Worm (Caenorhabditis elegans) whole organism, midembryonic: Measurements from ENCODE around the gene cpz-2.

Experiments used
- T22C8.4 ChIP-seq: fragments of 200-800 bp; sonication (Bioruptor generic); IDR thresholded peaks from 2 replicates; pipeline ENCODE4 v1.3.6; 2022; ENCODE audit warnings: missing genetic modification characterization, missing compliant biosample characterization
- cog-1 ChIP-seq: sonication (generic microtip); optimal IDR thresholded peaks from 2 replicates; lab custom pipeline; 2016; ENCODE audit warnings: missing genetic modification characterization, missing compliant biosample characterization
- flt-1 ChIP-seq: fragments of 200-800 bp; sonication (Bioruptor generic); IDR thresholded peaks from 2 replicates; pipeline ENCODE4 v1.3.6; 2022; ENCODE audit warnings: missing genetic modification characterization, missing compliant biosample characterization
- klf-2 ChIP-seq: fragments of 200-800 bp; sonication (Bioruptor generic); conservative IDR thresholded peaks from 2 replicates; pipeline ENCODE4 v1.3.6; 2022; ENCODE audit warnings: missing genetic modification reagents, missing genetic modification characterization, missing compliant biosample characterization
- med-1 ChIP-seq: sonication (generic microtip); optimal IDR thresholded peaks from 2 replicates; lab custom pipeline; 2017; ENCODE audit warnings: missing genetic modification characterization, mild to moderate bottlenecking, missing compliant biosample characterization, antibody characterized with exemption, missing genetic modification reagents; ENCODE audit not compliant: insufficient read depth
- ref-1 ChIP-seq: fragments of 200-800 bp; sonication (Bioruptor generic); conservative IDR thresholded peaks from 2 replicates; pipeline ENCODE4 v1.3.6; 2022; ENCODE audit warnings: missing genetic modification reagents, missing genetic modification characterization, missing compliant biosample characterization
- tab-1 ChIP-seq: fragments of 200-800 bp; sonication (Bioruptor generic); IDR thresholded peaks from 2 replicates; pipeline ENCODE4 v1.3.6; 2022; ENCODE audit warnings: missing genetic modification characterization, missing compliant biosample characterization
- ztf-23 ChIP-seq: fragments of 200-800 bp; sonication (Bioruptor generic); IDR thresholded peaks from 2 replicates; pipeline ENCODE4 v1.3.6; 2022; ENCODE audit warnings: missing genetic modification reagents, missing genetic modification characterization, missing compliant biosample characterization
- ztf-29 ChIP-seq: fragments of 200-800 bp; sonication (Bioruptor generic); IDR thresholded peaks from 2 replicates; pipeline ENCODE4 v1.3.6; 2022; ENCODE audit warnings: missing genetic modification reagents, missing genetic modification characterization, missing compliant biosample characterization

cpz-2 gene

ce11 chrV:13407913-13408312 lies 26.9 kb downstream of the cpz-2 start, which contains the start of gene F53F1.3:
F53F1.3 (plus strand) TSS chrV:13408242.
- TF ChIP-seq tab-1 (GFP tag; lab: Robert Waterston, UW) (no peak), cog-1 (tag; lab: Kevin White, UChicago) (no peak), T22C8.4 (GFP tag; lab: Robert Waterston, UW) (no peak), med-1 (GFP tag; lab: Kevin White, UChicago) (no peak), klf-2 (GFP tag; lab: Robert Waterston, UW) (no peak), ztf-29 (GFP tag; lab: Robert Waterston, UW) (no peak), ztf-23 (GFP tag; lab: Robert Waterston, UW) (no peak), flt-1 (no peak), ref-1 (GFP tag; lab: Robert Waterston, UW) (no peak)

ce11 chrV:13408440-13408839 lies 27.5 kb downstream of the cpz-2 start:
- TF ChIP-seq med-1 (GFP tag; lab: Kevin White, UChicago) (no peak), ztf-29 (GFP tag; lab: Robert Waterston, UW) (no peak), klf-2 (GFP tag; lab: Robert Waterston, UW) (no peak), T22C8.4 (GFP tag; lab: Robert Waterston, UW) (no peak), flt-1 (no peak), cog-1 (tag; lab: Kevin White, UChicago) (no peak), ztf-23 (GFP tag; lab: Robert Waterston, UW) (no peak), tab-1 (GFP tag; lab: Robert Waterston, UW) (no peak), ref-1 (GFP tag; lab: Robert Waterston, UW) (no peak)

ce11 chrV:13409089-13409488 lies 28.1 kb downstream of the cpz-2 start:
- no peak for TF ChIP-seq cog-1 (tag; lab: Kevin White, UChicago)
- TF ChIP-seq flt-1 = no peak
- no peak for TF ChIP-seq T22C8.4 (GFP tag; lab: Robert Waterston, UW)
- TF ChIP-seq med-1 (GFP tag; lab: Kevin White, UChicago) = no peak
- TF ChIP-seq ztf-29 (GFP tag; lab: Robert Waterston, UW) = no peak

- TF ChIP-seq med-1 (GFP tag; lab: Kevin White, UChicago) (no peak), ref-1 (GFP tag; lab: Robert Waterston, UW) (no peak), tab-1 (GFP tag; lab: Robert Waterston, UW) (no peak), T22C8.4 (GFP tag; lab: Robert Waterston, UW) (no peak), klf-2 (GFP tag; lab: Robert Waterston, UW) (no peak), ztf-23 (GFP tag; lab: Robert Waterston, UW) (no peak), ztf-29 (GFP tag; lab: Robert Waterston, UW) (no peak), cog-1 (tag; lab: Kevin White, UChicago) (no peak), flt-1 (no peak)
Observed at ce11 chrV:13410688-13411087, 29.7 kb downstream of the cpz-2 start, which contains the start of gene F53F1.4. F53F1.4 (plus strand) TSS chrV:13411077.

ce11 chrV:13411225-13411991 lies 30.4 kb downstream of the cpz-2 start:
- no peak for TF ChIP-seq ztf-29 (GFP tag; lab: Robert Waterston, UW)

ce11 chrV:13411992-13412298 lies 31.0 kb downstream of the cpz-2 start:
- no peak for TF ChIP-seq flt-1
- TF ChIP-seq klf-2 (GFP tag; lab: Robert Waterston, UW) = no peak
- no peak for TF ChIP-seq cog-1 (tag; lab: Kevin White, UChicago)
- TF ChIP-seq ztf-23 (GFP tag; lab: Robert Waterston, UW) = no peak
- no peak for TF ChIP-seq ref-1 (GFP tag; lab: Robert Waterston, UW)
- no peak for TF ChIP-seq T22C8.4 (GFP tag; lab: Robert Waterston, UW)
- no peak for TF ChIP-seq ztf-29 (GFP tag; lab: Robert Waterston, UW)
- TF ChIP-seq med-1 (GFP tag; lab: Kevin White, UChicago) = no peak
- TF ChIP-seq tab-1 (GFP tag; lab: Robert Waterston, UW) = no peak

ce11 chrV:13413301-13413700 lies 32.3 kb downstream of the cpz-2 start:
- TF ChIP-seq T22C8.4 (GFP tag; lab: Robert Waterston, UW) = no peak
- TF ChIP-seq flt-1 = no peak
- TF ChIP-seq med-1 (GFP tag; lab: Kevin White, UChicago) = no peak
- TF ChIP-seq ref-1 (GFP tag; lab: Robert Waterston, UW) = no peak
- TF ChIP-seq ztf-29 (GFP tag; lab: Robert Waterston, UW) = no peak
- no peak for TF ChIP-seq cog-1 (tag; lab: Kevin White, UChicago)
- no peak for TF ChIP-seq klf-2 (GFP tag; lab: Robert Waterston, UW)
- no peak for TF ChIP-seq ztf-23 (GFP tag; lab: Robert Waterston, UW)
- no peak for TF ChIP-seq tab-1 (GFP tag; lab: Robert Waterston, UW)

- no peak for TF ChIP-seq med-1 (GFP tag; lab: Kevin White, UChicago)
- no peak for TF ChIP-seq flt-1
Observed at ce11 chrV:13414585-13414984, 33.6 kb downstream of the cpz-2 start, which contains the start of gene cut-2. cut-2 (plus strand) TSS chrV:13414949.

- TF ChIP-seq cog-1 (tag; lab: Kevin White, UChicago) = no peak
- no peak for TF ChIP-seq ref-1 (GFP tag; lab: Robert Waterston, UW)
Observed at ce11 chrV:13415462-13415861, 34.5 kb downstream of the cpz-2 start.

ce11 chrV:13416076-13416475 lies 35.1 kb downstream of the cpz-2 start:
- TF ChIP-seq med-1 (GFP tag; lab: Kevin White, UChicago) (no peak), cog-1 (tag; lab: Kevin White, UChicago) (no peak), tab-1 (GFP tag; lab: Robert Waterston, UW) (no peak), klf-2 (GFP tag; lab: Robert Waterston, UW) (no peak), ztf-29 (GFP tag; lab: Robert Waterston, UW) (no peak), ref-1 (GFP tag; lab: Robert Waterston, UW) (no peak), T22C8.4 (GFP tag; lab: Robert Waterston, UW) (no peak), ztf-23 (GFP tag; lab: Robert Waterston, UW) (no peak), flt-1 (no peak)
